Worm (Caenorhabditis elegans): ENCODE measurements around the gene F25E2.3.

Gene F25E2.3

ce11 chrX:785368-785767 lies 27.6 kb downstream of the F25E2.3 start (continued):
- TF ChIP-seq nhr-42 (GFP tag; IDR thresholded peaks at IDR 0.05), result no peak
- no peak for TF ChIP-seq set-16 (GFP tag; IDR thresholded peaks at IDR 0.05)
- no peak for TF ChIP-seq tag-97 (GFP tag; IDR thresholded peaks at IDR 0.05)
- no peak for TF ChIP-seq ceh-44 (GFP tag; IDR thresholded peaks at IDR 0.05)
- TF ChIP-seq lin-39 (tag; optimal IDR thresholded peaks at IDR 0.05), result no peak
- TF ChIP-seq dve-1 (tag; optimal IDR thresholded peaks at IDR 0.05; ENCODE audit: insufficient read depth), result no peak
- no peak for TF ChIP-seq nhr-25 (tag; optimal IDR thresholded peaks at IDR 0.05; ENCODE audit: borderline replicate concordance, insufficient read depth)
- TF ChIP-seq nhr-48 (tag; optimal IDR thresholded peaks at IDR 0.05), result no peak
- TF ChIP-seq F10B5.3 (tag; optimal IDR thresholded peaks at IDR 0.05), result peak; percentile 81
- no peak for TF ChIP-seq lin-15B (tag; optimal IDR thresholded peaks at IDR 0.05)
- no peak for TF ChIP-seq R02D3.7 (tag; optimal IDR thresholded peaks at IDR 0.05)
- TF ChIP-seq fkh-10 (GFP tag; optimal IDR thresholded peaks at IDR 0.05), result no peak
- TF ChIP-seq nhr-28 (tag; optimal IDR thresholded peaks at IDR 0.05), result peak; percentile 18
- peak; percentile 34 for TF ChIP-seq mes-2 (tag; optimal IDR thresholded peaks at IDR 0.05; ENCODE audit: poor library complexity, severe bottlenecking)
- no peak for TF ChIP-seq zip-11 (GFP tag; IDR thresholded peaks at IDR 0.05)
- TF ChIP-seq mxl-3 (GFP tag; optimal IDR thresholded peaks at IDR 0.05), result no peak
- peak in 1 of 2 experiments; percentile 75 for TF ChIP-seq unc-62 (GFP tag; optimal IDR thresholded peaks at IDR 0.05 in 1 of 2)
- TF ChIP-seq unc-62 (tag; optimal IDR thresholded peaks at IDR 0.05), result no peak
- TF ChIP-seq Y75B8A.6 (GFP tag; IDR thresholded peaks at IDR 0.05), result no peak
- TF ChIP-seq hif-1 (tag; optimal IDR thresholded peaks at IDR 0.05), result no peak
- no peak for TF ChIP-seq aly-2 (tag; optimal IDR thresholded peaks at IDR 0.05)
- TF ChIP-seq pha-4 (GFP tag; IDR thresholded peaks at IDR 0.05), result no peak
- no peak for TF ChIP-seq pha-4 (tag; optimal IDR thresholded peaks at IDR 0.05)
- TF ChIP-seq duxl-1 (tag; optimal IDR thresholded peaks at IDR 0.05; ENCODE audit: poor library complexity), result peak; percentile 50
- TF ChIP-seq daf-12 (tag; optimal IDR thresholded peaks at IDR 0.05), result no peak
- TF ChIP-seq rbr-2 (tag; optimal IDR thresholded peaks at IDR 0.05), result peak; percentile 42

ce11 chrX:784853-785252 lies 28.1 kb downstream of the F25E2.3 start, which contains the start of gene T04G9.6:
TSS of gene T04G9.6 (minus strand) at chrX:784953.
- TF ChIP-seq mdt-29 (GFP tag; IDR thresholded peaks at IDR 0.05), result no peak
- TF ChIP-seq ztf-11 (tag; optimal IDR thresholded peaks at IDR 0.05), result no peak
- TF ChIP-seq pqm-1 (tag; optimal IDR thresholded peaks at IDR 0.05), result no peak
- TF ChIP-seq ZK546.5 (tag; optimal IDR thresholded peaks at IDR 0.05), result no peak
- TF ChIP-seq nhr-10 (tag; optimal IDR thresholded peaks at IDR 0.05), result no peak
- TF ChIP-seq nhr-11 (tag; optimal IDR thresholded peaks at IDR 0.05), result no peak
- no peak for TF ChIP-seq zip-11 (GFP tag; IDR thresholded peaks at IDR 0.05)
- TF ChIP-seq aha-1 (tag), result peak; percentile 25
- no peak for TF ChIP-seq php-3 (GFP tag; IDR thresholded peaks at IDR 0.05)
- no peak for TF ChIP-seq dmd-9 (GFP tag; IDR thresholded peaks at IDR 0.05)
- no peak for TF ChIP-seq pha-4 (GFP tag; IDR thresholded peaks at IDR 0.05)
- TF ChIP-seq pha-4 (tag; optimal IDR thresholded peaks at IDR 0.05), result no peak
- TF ChIP-seq T20F7.1 (GFP tag; optimal IDR thresholded peaks at IDR 0.05), result no peak
- no peak for TF ChIP-seq R02D3.7 (tag; optimal IDR thresholded peaks at IDR 0.05)
- no peak for TF ChIP-seq madf-5 (GFP tag; IDR thresholded peaks at IDR 0.05)
- no peak for TF ChIP-seq jun-1 (tag; optimal IDR thresholded peaks at IDR 0.05)
- peak in 1 of 2 experiments; percentile 25 for TF ChIP-seq unc-62 (GFP tag; optimal IDR thresholded peaks at IDR 0.05 in 1 of 2)
- TF ChIP-seq unc-62 (tag; optimal IDR thresholded peaks at IDR 0.05), result no peak

ce11 chrX:780027-780426 lies 32.9 kb downstream of the F25E2.3 start:
- peak in 1 of 2 experiments; percentile 65 for TF ChIP-seq unc-62 (GFP tag; optimal IDR thresholded peaks at IDR 0.05 in 1 of 2)
- TF ChIP-seq unc-62 (tag; optimal IDR thresholded peaks at IDR 0.05), result no peak
- TF ChIP-seq nhr-42 (GFP tag; IDR thresholded peaks at IDR 0.05), result no peak
